Worm (Caenorhabditis elegans) whole organism, young adult: Measurements from ENCODE around the gene cut-1.

Source experiments
- B0019.2 ChIP-seq: fragments of 200-800 bp; sonication (Bioruptor generic); conservative IDR thresholded peaks from 2 replicates; pipeline ENCODE4 v1.3.6; 2022; ENCODE audit warnings: missing genetic modification reagents, missing genetic modification characterization, missing compliant biosample characterization
- B0035.1 ChIP-seq: sonication (generic microtip); optimal IDR thresholded peaks from 2 replicates; lab custom pipeline; 2016; ENCODE audit warnings: missing genetic modification characterization, mild to moderate bottlenecking, missing compliant biosample characterization, missing genotype, missing genetic modification reagents
- B0261.1 ChIP-seq: sonication (generic microtip); optimal IDR thresholded peaks from 2 replicates; lab custom pipeline; 2016; ENCODE audit warnings: mild to moderate bottlenecking, missing genetic modification characterization, moderate library complexity, missing compliant biosample characterization
- C17E4.6 ChIP-seq: fragments of 200-800 bp; sonication (Bioruptor generic); IDR thresholded peaks from 2 replicates; pipeline ENCODE4 v1.3.6; 2022; ENCODE audit warnings: missing genetic modification reagents, missing genetic modification characterization, missing compliant biosample characterization
- F22D6.2 ChIP-seq: sonication (generic microtip); optimal IDR thresholded peaks from 2 replicates; lab custom pipeline; 2016; ENCODE audit warnings: mild to moderate bottlenecking, missing genetic modification characterization, missing compliant biosample characterization
- F57C9.4 ChIP-seq: sonication (generic microtip); optimal IDR thresholded peaks from 2 replicates; lab custom pipeline; 2017; ENCODE audit warnings: mild to moderate bottlenecking, missing genetic modification characterization, missing compliant biosample characterization
- K12H6.12 ChIP-seq: fragments of 200-800 bp; sonication (Bioruptor generic); optimal IDR thresholded peaks from 2 replicates; lab custom pipeline; 2018; ENCODE audit warnings: mild to moderate bottlenecking, missing genetic modification characterization, missing compliant biosample characterization
- Y53G8AR.9 ChIP-seq: fragments of 200-800 bp; sonication (Bioruptor generic); conservative IDR thresholded peaks from 2 replicates; pipeline ENCODE4 v1.3.6; 2022; ENCODE audit warnings: missing genetic modification reagents, missing genetic modification characterization, missing compliant biosample characterization
- Y79H2A.3 ChIP-seq: fragments of 200-800 bp; sonication (Bioruptor generic); conservative IDR thresholded peaks from 2 replicates; pipeline ENCODE4 v1.3.6; 2022; ENCODE audit warnings: missing genetic modification reagents, missing genetic modification characterization, missing compliant biosample characterization
- ZK185.1 ChIP-seq: sonication (generic microtip); optimal IDR thresholded peaks from 2 replicates; lab custom pipeline; 2016; ENCODE audit warnings: mild to moderate bottlenecking, missing genetic modification characterization, missing compliant biosample characterization; ENCODE audit not compliant: poor library complexity, severe bottlenecking
- aptf-2 ChIP-seq: fragments of 200-800 bp; sonication (Bioruptor generic); conservative IDR thresholded peaks from 2 replicates; pipeline ENCODE4 v1.3.6; 2022; ENCODE audit warnings: missing genetic modification reagents, missing genetic modification characterization, missing compliant biosample characterization
- atf-7 ChIP-seq: sonication (generic microtip); optimal IDR thresholded peaks from 2 replicates; lab custom pipeline; 2017; ENCODE audit warnings: mild to moderate bottlenecking, missing genetic modification characterization, missing compliant biosample characterization
- cebp-1 ChIP-seq, 2 experiments: fragments of 200-800 bp in 1 of 2; sonication (Bioruptor generic) in 1 of 2; sonication (generic microtip) in 1 of 2; IDR thresholded peaks in 1 of 2; optimal IDR thresholded peaks in 1 of 2; 2 replicates each; pipeline versions ENCODE4 v1.3.6 to Lab custom; 2017 to 2022; ENCODE audit warnings: missing compliant biosample characterization in 2 of 2, missing genetic modification characterization in 2 of 2, mild to moderate bottlenecking in 1 of 2, missing genetic modification reagents in 1 of 2, moderate library complexity in 1 of 2
- dox-1 ChIP-seq: fragments of 200-800 bp; sonication (Bioruptor generic); IDR thresholded peaks from 2 replicates; pipeline ENCODE4 v1.3.6; 2022; ENCODE audit warnings: missing genetic modification reagents, missing genetic modification characterization, missing compliant biosample characterization
- efl-1 ChIP-seq: fragments of 150-350 bp; optimal IDR thresholded peaks from 2 replicates; lab custom pipeline; 2014; ENCODE audit warnings: missing biosample characterization, missing genetic modification reagents, missing genetic modification characterization
- ekl-4 ChIP-seq: fragments of 200-800 bp; sonication (Bioruptor generic); IDR thresholded peaks from 2 replicates; pipeline ENCODE4 v1.3.6; 2022; ENCODE audit warnings: missing genetic modification reagents, missing genetic modification characterization, missing compliant biosample characterization
- gei-17 ChIP-seq: fragments of 200-800 bp; sonication (Bioruptor generic); optimal IDR thresholded peaks from 2 replicates; lab custom pipeline; 2018; ENCODE audit warnings: mild to moderate bottlenecking, missing genetic modification characterization, missing compliant biosample characterization
- him-1 ChIP-seq: sonication (generic microtip); optimal IDR thresholded peaks from 2 replicates; lab custom pipeline; 2016; ENCODE audit warnings: missing genotype, missing genetic modification reagents, missing genetic modification characterization, missing compliant biosample characterization
- hmg-1.2 ChIP-seq: fragments of 200-800 bp; sonication (Bioruptor generic); IDR thresholded peaks from 2 replicates; pipeline ENCODE4 v1.3.6; 2022; ENCODE audit warnings: missing genetic modification reagents, missing genetic modification characterization, missing compliant biosample characterization
- lag-1 ChIP-seq: fragments of 200-800 bp; sonication (Bioruptor generic); IDR thresholded peaks from 2 replicates; pipeline ENCODE4 v1.3.6; 2022; ENCODE audit warnings: missing genetic modification reagents, missing genetic modification characterization, missing compliant biosample characterization
- let-607 ChIP-seq, 2 experiments: fragments of 200-800 bp in 1 of 2; sonication (Bioruptor generic) in 1 of 2; sonication (generic microtip) in 1 of 2; optimal IDR thresholded peaks; 2 replicates each; lab custom pipeline; 2016 to 2018; ENCODE audit warnings: mild to moderate bottlenecking in 2 of 2, missing compliant biosample characterization in 2 of 2, missing genetic modification characterization in 2 of 2, moderate library complexity in 2 of 2, missing genotype in 1 of 2
- lin-35 ChIP-seq, 3 experiments: fragments of 150-350 bp in 2 of 3; sonication (generic microtip) in 1 of 3; optimal IDR thresholded peaks; 2 replicates each; lab custom pipeline; 2014 to 2018; ENCODE audit warnings: missing biosample characterization in 3 of 3, missing genetic modification characterization in 3 of 3, missing genetic modification reagents in 3 of 3
- lin-54 ChIP-seq: fragments of 200-800 bp; sonication (Bioruptor generic); optimal IDR thresholded peaks from 2 replicates; lab custom pipeline; 2018; ENCODE audit warnings: mild to moderate bottlenecking, missing genetic modification characterization, missing compliant biosample characterization
- madf-10 ChIP-seq: sonication (generic microtip); optimal IDR thresholded peaks from 2 replicates; lab custom pipeline; 2016; ENCODE audit warnings: mild to moderate bottlenecking, missing genetic modification characterization, missing compliant biosample characterization
- madf-6 ChIP-seq: fragments of 200-800 bp; sonication (Bioruptor generic); IDR thresholded peaks from 2 replicates; pipeline ENCODE4 v1.3.6; 2022; ENCODE audit warnings: missing genetic modification reagents, missing genetic modification characterization, missing compliant biosample characterization
- madf-8 ChIP-seq: fragments of 200-800 bp; sonication (Bioruptor generic); conservative IDR thresholded peaks from 2 replicates; pipeline ENCODE4 v1.3.6; 2022; ENCODE audit warnings: missing genetic modification reagents, missing genetic modification characterization, missing compliant biosample characterization
- nfya-2 ChIP-seq: fragments of 200-800 bp; sonication (Bioruptor generic); IDR thresholded peaks from 2 replicates; pipeline ENCODE4 v1.3.6; 2022; ENCODE audit warnings: missing genetic modification reagents, missing genetic modification characterization, missing compliant biosample characterization
- nfyb-1 ChIP-seq: fragments of 200-800 bp; sonication (Bioruptor generic); IDR thresholded peaks from 2 replicates; pipeline ENCODE4 v1.3.6; 2022; ENCODE audit warnings: missing genetic modification reagents, missing genetic modification characterization, missing compliant biosample characterization
- nhr-27 ChIP-seq: fragments of 200-800 bp; sonication (Bioruptor generic); optimal IDR thresholded peaks from 2 replicates; lab custom pipeline; 2018; ENCODE audit warnings: mild to moderate bottlenecking, missing genetic modification characterization, moderate library complexity, missing compliant biosample characterization
- nhr-90 ChIP-seq: sonication (generic microtip); optimal IDR thresholded peaks from 2 replicates; lab custom pipeline; 2016; ENCODE audit warnings: missing genotype, mild to moderate bottlenecking, missing genetic modification characterization, missing compliant biosample characterization
- pbrm-1 ChIP-seq: fragments of 200-800 bp; sonication (Bioruptor generic); IDR thresholded peaks from 2 replicates; pipeline ENCODE4 v1.3.6; 2022; ENCODE audit warnings: missing genetic modification reagents, missing genetic modification characterization, missing compliant biosample characterization
- pha-4 ChIP-seq: fragments of 150-350 bp; sonication (generic microtip); optimal IDR thresholded peaks from 2 replicates; lab custom pipeline; 2014; ENCODE audit warnings: missing biosample characterization, missing genetic modification reagents, missing genetic modification characterization
- sdz-38 ChIP-seq: sonication (generic microtip); optimal IDR thresholded peaks from 2 replicates; lab custom pipeline; 2016; ENCODE audit warnings: missing genotype, missing genetic modification characterization, missing compliant biosample characterization
- snpc-1.1 ChIP-seq: sonication (generic microtip); optimal IDR thresholded peaks from 2 replicates; lab custom pipeline; 2017; ENCODE audit warnings: missing genetic modification characterization, mild to moderate bottlenecking, missing compliant biosample characterization, antibody characterized with exemption, moderate library complexity, missing genotype, missing genetic modification reagents; ENCODE audit not compliant: insufficient read depth
- snpc-1.3 ChIP-seq: sonication (generic microtip); optimal IDR thresholded peaks from 2 replicates; lab custom pipeline; 2017; ENCODE audit warnings: missing genetic modification characterization, mild to moderate bottlenecking, missing compliant biosample characterization, antibody characterized with exemption, moderate library complexity, missing genotype, missing genetic modification reagents; ENCODE audit not compliant: insufficient read depth
- snpc-3.4 ChIP-seq: sonication (generic microtip); optimal IDR thresholded peaks from 2 replicates; lab custom pipeline; 2017; ENCODE audit warnings: missing genetic modification characterization, mild to moderate bottlenecking, missing compliant biosample characterization, antibody characterized with exemption, moderate library complexity, missing genotype, missing genetic modification reagents
- somi-1 ChIP-seq: fragments of 200-800 bp; sonication (Bioruptor generic); optimal IDR thresholded peaks from 2 replicates; lab custom pipeline; 2018; ENCODE audit warnings: mild to moderate bottlenecking, missing genetic modification characterization, missing compliant biosample characterization
- sptf-2 ChIP-seq: fragments of 200-800 bp; sonication (Bioruptor generic); optimal IDR thresholded peaks from 2 replicates; lab custom pipeline; 2018; ENCODE audit warnings: mild to moderate bottlenecking, missing genetic modification characterization, missing compliant biosample characterization
- zim-3 ChIP-seq: sonication (generic microtip); optimal IDR thresholded peaks from 2 replicates; lab custom pipeline; 2017; ENCODE audit warnings: mild to moderate bottlenecking, missing genetic modification characterization, moderate library complexity, missing compliant biosample characterization

The cut-1 gene

ce11 chrII:11297217-11297738 lies 28.4 kb downstream of the cut-1 start, which contains the start of gene saps-1 (continued):
- TF ChIP-seq Y53G8AR.9 (no peak), dox-1 (GFP tag; lab: Robert Waterston, UW) (peak; percentile 77), nfyb-1 (GFP tag; lab: Robert Waterston, UW) (0 out of 2 replicates have a peak, but pooled peaks have one; percentile 44), zim-3 (tag; lab: Kevin White, UChicago) (no peak), madf-8 (GFP tag; lab: Robert Waterston, UW) (peak; percentile 95), B0261.1 (tag; lab: Kevin White, UChicago) (no peak), nhr-27 (tag; lab: Kevin White, UChicago) (no peak), efl-1 (GFP tag; lab: Kevin White, UChicago) (peak; percentile 87), pbrm-1 (peak; percentile 58; the same call in 1 of the 2 replicates), madf-10 (tag; lab: Kevin White, UChicago) (no peak), hmg-1.2 (GFP tag; lab: Robert Waterston, UW) (peak; percentile 39; the same call in 1 of the 2 replicates), nhr-90 (tag; lab: Kevin White, UChicago) (no peak), snpc-1.1 (tag; lab: Kevin White, UChicago) (peak; percentile 18), atf-7 (no peak), F22D6.2 (tag; lab: Kevin White, UChicago) (no peak)

ce11 chrII:11301059-11301458 lies 32.1 kb downstream of the cut-1 start, which contains the start of gene raga-1:
Gene raga-1 (plus strand): TSS chrII:11301359.
- no peak for TF ChIP-seq cebp-1 (GFP tag; IDR thresholded peaks at IDR 0.05; lab: Robert Waterston, UW)
- TF ChIP-seq cebp-1 (tag; optimal IDR thresholded peaks at IDR 0.05; lab: Kevin White, UChicago) = peak; percentile 15
- TF ChIP-seq pbrm-1 = 0 out of 2 replicates have a peak, but pooled peaks have one; percentile 37
- TF ChIP-seq him-1 (tag; lab: Kevin White, UChicago) = no peak
- peak; percentile 0 for TF ChIP-seq snpc-3.4 (tag; lab: Kevin White, UChicago)

ce11 chrII:11302591-11302990 lies 33.7 kb downstream of the cut-1 start, which contains the start of gene samp-1:
Gene samp-1 (plus strand): TSS chrII:11302891.
- TF ChIP-seq snpc-1.3 (tag; lab: Kevin White, UChicago) (peak; percentile 9), sdz-38 (tag; lab: Kevin White, UChicago) (no peak), madf-6 (peak; percentile 42; the same call in 1 of the 2 replicates)

- no peak for TF ChIP-seq lin-54 (GFP tag; lab: Kevin White, UChicago)
- no peak for TF ChIP-seq atf-7
- no peak for TF ChIP-seq sptf-2 (GFP tag; lab: Kevin White, UChicago)
- TF ChIP-seq let-607 (tag; optimal IDR thresholded peaks at IDR 0.05; lab: Kevin White, UChicago) = no peak
- TF ChIP-seq C17E4.6 = no peak
- TF ChIP-seq nfya-2 (GFP tag; lab: Robert Waterston, UW) = no peak
- no peak for TF ChIP-seq ZK185.1 (tag; lab: Kevin White, UChicago)
- TF ChIP-seq lag-1 = no peak
- no peak for TF ChIP-seq aptf-2
- no peak for TF ChIP-seq ekl-4
- TF ChIP-seq gei-17 = no peak
- no peak for TF ChIP-seq lin-35 (GFP tag; optimal IDR thresholded peaks at IDR 0.05; lab: Kevin White, UChicago)
- TF ChIP-seq pha-4 (tag; lab: Kevin White, UChicago) = no peak
- TF ChIP-seq Y79H2A.3 = no peak
- peak; percentile 51 for TF ChIP-seq B0261.1 (tag; lab: Kevin White, UChicago)
- no peak for TF ChIP-seq nhr-27 (tag; lab: Kevin White, UChicago)
- no peak for TF ChIP-seq B0019.2
- no peak for TF ChIP-seq B0035.1 (tag; lab: Kevin White, UChicago)
- no peak for TF ChIP-seq somi-1
- TF ChIP-seq K12H6.12 (tag; lab: Kevin White, UChicago) = peak; percentile 40
- no peak for TF ChIP-seq F57C9.4 (tag; lab: Kevin White, UChicago)
Measured at ce11 chrII:11305627-11306449, 36.9 kb downstream of the cut-1 start, which contains the start of gene rsf-1. Gene rsf-1 (plus strand): TSS chrII:11306399.
